Fruit fly (Drosophila melanogaster) whole organism, embryonic: Measurements from ENCODE around the gene CG45207.

ENCODE experiments used
- Awh ChIP-seq: fragments of 200-800 bp; sonication (Bioruptor generic); IDR thresholded peaks from 2 replicates; pipeline ENCODE4, ENCODE4 v1.3.6; 2022; ENCODE audit warnings: missing biosample characterization, missing genetic modification characterization
- CG10543 ChIP-seq: fragments of 200-800 bp; sonication (Bioruptor generic); optimal IDR thresholded peaks from 3 replicates; lab custom pipeline; 2017; ENCODE audit warnings: missing biosample characterization, mild to moderate bottlenecking, missing genetic modification characterization, moderate library complexity
- CG11398 ChIP-seq: fragments of 200-800 bp; sonication (Bioruptor generic); optimal IDR thresholded peaks from 2 replicates; lab custom pipeline; 2016; ENCODE audit warnings: missing biosample characterization, missing genetic modification characterization
- CG12659 ChIP-seq: fragments of 200-800 bp; sonication (Bioruptor generic); optimal IDR thresholded peaks from 3 replicates; lab custom pipeline; 2017; ENCODE audit warnings: mild to moderate bottlenecking, missing biosample characterization, missing genetic modification reagents, missing genetic modification characterization
- CG12744 ChIP-seq: fragments of 200-800 bp; sonication (Bioruptor generic); optimal IDR thresholded peaks from 2 replicates; lab custom pipeline; 2016; ENCODE audit warnings: missing biosample characterization, missing genetic modification characterization
- CG12942 ChIP-seq: fragments of 200-800 bp; sonication (Bioruptor generic); optimal IDR thresholded peaks from 3 replicates; lab custom pipeline; 2016; ENCODE audit warnings: missing biosample characterization, missing genetic modification characterization
- CG13424 ChIP-seq: fragments of 200-800 bp; sonication (Bioruptor generic); optimal IDR thresholded peaks from 2 replicates; lab custom pipeline; 2019; ENCODE audit warnings: missing biosample characterization, mild to moderate bottlenecking, missing genetic modification characterization, moderate library complexity
- CG16779 ChIP-seq: fragments of 200-800 bp; sonication (Bioruptor generic); IDR thresholded peaks from 2 replicates; pipeline ENCODE4 v1.3.6; 2022; ENCODE audit warnings: missing biosample characterization, missing genetic modification characterization
- CG17359 ChIP-seq: fragments of 200-800 bp; sonication (Bioruptor generic); optimal IDR thresholded peaks from 3 replicates; lab custom pipeline; 2018; ENCODE audit warnings: missing biosample characterization, mild to moderate bottlenecking, missing genetic modification characterization, moderate library complexity
- CG17568 ChIP-seq: fragments of 200-800 bp; sonication (Bioruptor generic); optimal IDR thresholded peaks from 2 replicates; lab custom pipeline; 2018; ENCODE audit warnings: missing biosample characterization, mild to moderate bottlenecking, missing genetic modification characterization, moderate library complexity
- CG2199 ChIP-seq: fragments of 200-800 bp; sonication (Bioruptor generic); IDR thresholded peaks from 3 replicates; pipeline ENCODE4 v1.3.6; 2022; ENCODE audit warnings: missing biosample characterization, missing genetic modification characterization
- CG2889 ChIP-seq: fragments of 200-800 bp; sonication (Bioruptor generic); IDR thresholded peaks from 3 replicates; pipeline ENCODE4 v1.3.6; 2022; ENCODE audit warnings: missing biosample characterization, missing genetic modification characterization
- CG32532 ChIP-seq: fragments of 200-800 bp; sonication (Bioruptor generic); IDR thresholded peaks from 2 replicates; pipeline ENCODE4 v1.3.6; 2022; ENCODE audit warnings: missing biosample characterization, missing genetic modification characterization
- CG33213 ChIP-seq: fragments of 200-800 bp; sonication (Bioruptor generic); optimal IDR thresholded peaks from 3 replicates; lab custom pipeline; 2016; ENCODE audit warnings: missing biosample characterization, missing genetic modification characterization
- CG33557 ChIP-seq: fragments of 200-800 bp; sonication (Bioruptor generic); optimal IDR thresholded peaks from 2 replicates; lab custom pipeline; 2019; ENCODE audit warnings: missing biosample characterization, mild to moderate bottlenecking, missing genetic modification characterization, moderate library complexity
- CG4617 ChIP-seq: fragments of 200-800 bp; sonication (Bioruptor generic); optimal IDR thresholded peaks from 3 replicates; lab custom pipeline; 2016; ENCODE audit warnings: missing biosample characterization, missing genetic modification characterization, borderline replicate concordance
- CG7357 ChIP-seq: fragments of 200-800 bp; sonication (Bioruptor generic); IDR thresholded peaks from 3 replicates; pipeline ENCODE4 v1.3.6; 2022; ENCODE audit warnings: missing biosample characterization, missing genetic modification characterization
- CG7839 ChIP-seq: fragments of 200-800 bp; sonication (Bioruptor generic); optimal IDR thresholded peaks from 3 replicates; lab custom pipeline; 2018; ENCODE audit warnings: missing biosample characterization, mild to moderate bottlenecking, missing genetic modification characterization, moderate library complexity
- CG8478 ChIP-seq: fragments of >200 bp; optimal IDR thresholded peaks from 2 replicates; lab custom pipeline; 2018
- CG8765 ChIP-seq: fragments of 200-800 bp; sonication (Bioruptor generic); IDR thresholded peaks from 2 replicates; pipeline ENCODE4 v1.3.6; 2022; ENCODE audit warnings: missing biosample characterization, missing genetic modification characterization
- D19A ChIP-seq: fragments of 200-800 bp; optimal IDR thresholded peaks from 3 replicates; lab custom pipeline; 2019; ENCODE audit warnings: missing biosample characterization, mild to moderate bottlenecking, missing genetic modification characterization, moderate library complexity
- Doc2 ChIP-seq: fragments of 200-800 bp; sonication (Bioruptor generic); IDR thresholded peaks from 2 replicates; pipeline ENCODE4 v1.3.6; 2022; ENCODE audit warnings: missing biosample characterization, missing genetic modification characterization
- ERR ChIP-seq: fragments of 200-800 bp; sonication (Bioruptor generic); optimal IDR thresholded peaks from 2 replicates; lab custom pipeline; 2016; ENCODE audit warnings: missing biosample characterization, missing genetic modification characterization
- Ets65A ChIP-seq: fragments of 200-800 bp; sonication (Bioruptor generic); peaks from one replicate; lab custom pipeline; 2016; ENCODE audit warnings: missing biosample characterization, missing genetic modification characterization
- Hand ChIP-seq: fragments of 200-800 bp; sonication (Bioruptor generic); optimal IDR thresholded peaks from 2 replicates; lab custom pipeline; 2017; ENCODE audit warnings: mild to moderate bottlenecking, missing biosample characterization, missing genetic modification reagents, missing genetic modification characterization
- Mes4 ChIP-seq: fragments of 200-800 bp; sonication (Bioruptor generic); optimal IDR thresholded peaks from 2 replicates; lab custom pipeline; 2016; ENCODE audit warnings: missing biosample characterization, missing genetic modification characterization
- Nf-YC ChIP-seq: fragments of 200-800 bp; optimal IDR thresholded peaks from 3 replicates; lab custom pipeline; 2019; ENCODE audit warnings: missing biosample characterization, mild to moderate bottlenecking, missing genetic modification characterization, moderate library complexity
- NfI ChIP-seq: fragments of 200-800 bp; sonication (Bioruptor generic); optimal IDR thresholded peaks from 3 replicates; lab custom pipeline; 2018; ENCODE audit warnings: missing biosample characterization, mild to moderate bottlenecking, missing genetic modification characterization, moderate library complexity
- Opbp ChIP-seq: fragments of 200-800 bp; sonication (Bioruptor generic); IDR thresholded peaks from 3 replicates; pipeline ENCODE4 v1.3.6; 2022; ENCODE audit warnings: missing biosample characterization, missing genetic modification characterization; ENCODE audit not compliant: partially characterized antibody
- Pdp1 ChIP-seq, 2 experiments: fragments of 200-800 bp; sonication (Bioruptor generic); optimal IDR thresholded peaks; 3 replicates each; lab custom pipeline; 2016; ENCODE audit warnings: missing biosample characterization in 2 of 2, missing genetic modification characterization in 2 of 2, mild to moderate bottlenecking in 1 of 2, moderate library complexity in 1 of 2
- Rx ChIP-seq: fragments of 200-800 bp; sonication (Bioruptor generic); IDR thresholded peaks from 2 replicates; pipeline ENCODE4 v1.3.6; 2022; ENCODE audit warnings: missing biosample characterization, missing genetic modification characterization
- bbx ChIP-seq: fragments of 200-800 bp; sonication (Bioruptor generic); IDR thresholded peaks from 2 replicates; pipeline ENCODE4 v1.3.6; 2022; ENCODE audit warnings: missing biosample characterization, missing genetic modification characterization; ENCODE audit not compliant: partially characterized antibody
- bigmax ChIP-seq: fragments of 200-800 bp; sonication (Bioruptor generic); optimal IDR thresholded peaks from 2 replicates; lab custom pipeline; 2018; ENCODE audit warnings: missing biosample characterization, mild to moderate bottlenecking, missing genetic modification characterization
- bsh ChIP-seq, 2 experiments: fragments of 200-800 bp; sonication (Bioruptor generic); optimal IDR thresholded peaks; 2 replicates each; lab custom pipeline; 2017 to 2018; ENCODE audit warnings: mild to moderate bottlenecking in 2 of 2, missing biosample characterization in 2 of 2, missing genetic modification characterization in 2 of 2, moderate library complexity in 1 of 2
- chn ChIP-seq: fragments of 200-800 bp; sonication (Bioruptor generic); optimal IDR thresholded peaks from 2 replicates; lab custom pipeline; 2016; ENCODE audit warnings: missing biosample characterization, missing genetic modification characterization
- dysf ChIP-seq: fragments of 200-800 bp; sonication (Bioruptor generic); IDR thresholded peaks from 3 replicates; pipeline ENCODE4 v1.3.6; 2022; ENCODE audit warnings: missing biosample characterization, missing genetic modification characterization
- ems ChIP-seq: fragments of 200-800 bp; sonication (Bioruptor generic); optimal IDR thresholded peaks from 3 replicates; lab custom pipeline; 2016; ENCODE audit warnings: missing biosample characterization, missing genetic modification characterization
- grn ChIP-seq: fragments of 200-800 bp; sonication (Bioruptor generic); optimal IDR thresholded peaks from 3 replicates; lab custom pipeline; 2017; ENCODE audit warnings: missing biosample characterization, missing genetic modification characterization
- gro ChIP-seq: fragments of 200-800 bp; sonication (Bioruptor generic); optimal IDR thresholded peaks from 2 replicates; lab custom pipeline; 2016; ENCODE audit warnings: missing biosample characterization, missing genetic modification characterization
- h ChIP-seq: fragments of >200 bp; optimal IDR thresholded peaks from 2 replicates; lab custom pipeline; 2017
- hth ChIP-seq: fragments of >200 bp; optimal IDR thresholded peaks from 2 replicates; lab custom pipeline; 2017; ENCODE audit warnings: inconsistent platforms
- inv ChIP-seq: fragments of 200-800 bp; sonication (Bioruptor generic); IDR thresholded peaks from 2 replicates; pipeline ENCODE4 v1.3.6; 2022; ENCODE audit warnings: missing biosample characterization, missing genetic modification characterization; ENCODE audit not compliant: partially characterized antibody
- jing ChIP-seq: fragments of 200-800 bp; sonication (Bioruptor generic); optimal IDR thresholded peaks from 2 replicates; lab custom pipeline; 2018; ENCODE audit warnings: missing biosample characterization, mild to moderate bottlenecking, missing genetic modification characterization
- knrl ChIP-seq: fragments of 200-800 bp; sonication (Bioruptor generic); IDR thresholded peaks from 3 replicates; pipeline ENCODE4 v1.3.6; 2022; ENCODE audit warnings: missing biosample characterization, missing genetic modification characterization; ENCODE audit not compliant: partially characterized antibody
- lmd ChIP-seq: fragments of 200-800 bp; sonication (Bioruptor generic); IDR thresholded peaks from 2 replicates; pipeline ENCODE4 v1.3.6; 2022; ENCODE audit warnings: missing biosample characterization, missing genetic modification characterization
- otp ChIP-seq: fragments of 200-800 bp; sonication (Bioruptor generic); IDR thresholded peaks from 3 replicates; pipeline ENCODE4, ENCODE4 v1.3.6; 2022; ENCODE audit warnings: missing biosample characterization, missing genetic modification characterization
- pan ChIP-seq, 4 experiments: fragments of >200 bp in 3 of 4; fragments of 200-800 bp in 1 of 4; sonication (Bioruptor generic) in 1 of 4; optimal IDR thresholded peaks in 3 of 4; IDR thresholded peaks in 1 of 4; 2 replicates each; pipeline versions ENCODE4 v1.3.6 to Lab custom; 2017 to 2022; ENCODE audit warnings: missing biosample characterization in 2 of 4, missing genetic modification characterization in 2 of 4, mixed read lengths in 1 of 4
- pfk ChIP-seq: fragments of 200-800 bp; sonication (Bioruptor generic); optimal IDR thresholded peaks from 2 replicates; lab custom pipeline; 2018; ENCODE audit warnings: missing biosample characterization, mild to moderate bottlenecking, missing genetic modification characterization, moderate library complexity
- pnt ChIP-seq: fragments of 200-800 bp; sonication (Bioruptor generic); optimal IDR thresholded peaks from 3 replicates; lab custom pipeline; 2016; ENCODE audit warnings: missing biosample characterization, missing genetic modification characterization
- sr ChIP-seq: fragments of 200-800 bp; sonication (Bioruptor generic); IDR thresholded peaks from 3 replicates; pipeline ENCODE4 v1.3.6; 2022; ENCODE audit warnings: missing biosample characterization, missing genetic modification characterization
- wor ChIP-seq: fragments of 200-800 bp; sonication (Bioruptor generic); IDR thresholded peaks from 2 replicates; pipeline ENCODE4 v1.3.6; 2022; ENCODE audit warnings: missing biosample characterization, missing genetic modification characterization

The CG45207 gene

DNA sequence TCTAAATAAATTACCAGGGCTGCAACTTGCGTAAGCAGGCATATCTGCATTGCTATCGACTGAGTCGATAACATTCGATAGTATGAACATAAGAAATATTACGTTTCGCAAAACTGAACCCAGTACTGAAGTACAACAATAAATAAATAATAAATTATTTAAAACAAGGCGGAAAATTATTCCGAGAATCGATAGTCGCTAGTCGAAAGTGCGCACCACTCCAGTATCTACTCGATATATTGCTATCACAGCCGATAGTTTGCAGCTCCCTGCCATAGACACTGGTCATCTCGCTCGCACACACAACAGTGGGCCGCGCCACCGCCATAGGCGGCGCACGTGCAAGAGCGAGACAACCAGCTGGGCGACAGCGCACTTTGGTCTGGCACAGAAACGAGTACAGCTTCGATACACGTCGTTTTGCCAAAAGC, 18.2 kb upstream of the CG45207 start, which contains the start of gene nsl1 (continued):
- TF ChIP-seq sr (GFP tag; lab: Robert Waterston, UW) (no peak), knrl (GFP tag; lab: Robert Waterston, UW) (peak; percentile 97), CG12744 (no peak), bigmax (GFP tag; lab: Kevin White, UChicago) (no peak), Pdp1 (GFP tag; optimal IDR thresholded peaks at IDR 0.05; lab: Kevin White, UChicago) (peak in 1 of 2 experiments; percentile 66), CG33213 (GFP tag; lab: Kevin White, UChicago) (no peak), CG33557 (GFP tag; lab: Kevin White, UChicago) (peak; percentile 42), Mes4 (GFP tag; lab: Kevin White, UChicago) (no peak), CG13424 (tag; lab: Kevin White, UChicago) (peak; percentile 2), CG8765 (peak; percentile 69), CG7839 (tag; lab: Kevin White, UChicago) (peak; percentile 21), CG2199 (GFP tag; lab: Robert Waterston, UW) (0 out of 3 replicates have a peak, but pooled peaks have one; percentile 44), bbx (GFP tag; lab: Robert Waterston, UW) (peak; percentile 96), CG4617 (GFP tag; lab: Kevin White, UChicago) (peak; percentile 40), Awh (peak; percentile 24; the same call in 1 of the 2 replicates), CG10543 (peak; percentile 46), otp (no peak), dysf (GFP tag; lab: Robert Waterston, UW) (0 out of 3 replicates have a peak, but pooled peaks have one; percentile 8), bsh (GFP tag; optimal IDR thresholded peaks at IDR 0.05; lab: Kevin White, UChicago) (peak in 1 of 2 experiments; percentile 31), CG16779 (no peak), chn (GFP tag; lab: Kevin White, UChicago) (peak; percentile 77), pnt (no peak), Nf-YC (tag; lab: Kevin White, UChicago) (peak; percentile 78), jing (GFP tag; lab: Kevin White, UChicago) (no peak), NfI (GFP tag; lab: Kevin White, UChicago) (peak; percentile 42), hth (lab: Kevin White, UChicago) (no peak), CG17359 (no peak), CG7357 (GFP tag; lab: Robert Waterston, UW) (no peak), CG12942 (GFP tag; lab: Kevin White, UChicago) (peak; percentile 39), CG12659 (GFP tag; lab: Kevin White, UChicago) (peak; percentile 87), inv (GFP tag; lab: Robert Waterston, UW) (peak; percentile 97), Hand (GFP tag; lab: Kevin White, UChicago) (no peak), pfk (GFP tag; lab: Kevin White, UChicago) (no peak), ems (GFP tag; lab: Kevin White, UChicago) (peak; percentile 20), Doc2 (GFP tag; lab: Robert Waterston, UW) (no peak), lmd (peak; percentile 49; the same call in 1 of the 2 replicates), CG11398 (GFP tag; lab: Kevin White, UChicago) (no peak), pan (optimal IDR thresholded peaks at IDR 0.05; lab: Kevin White, UChicago) (no peak), pan (GFP tag; optimal IDR thresholded peaks at IDR 0.05 in 1 of 2, IDR thresholded peaks at IDR 0.05 in 1 of 2) (peak in 1 of 2 experiments; percentile 41), h (lab: Kevin White, UChicago) (no peak), CG2889 (no peak), gro (GFP tag; lab: Kevin White, UChicago) (no peak), CG17568 (GFP tag; lab: Kevin White, UChicago) (no peak), Ets65A (GFP tag; lab: Kevin White, UChicago) (no peak), Rx (GFP tag; lab: Robert Waterston, UW) (no peak), Opbp (GFP tag; lab: Robert Waterston, UW) (peak; percentile 96), grn (GFP tag; lab: Kevin White, UChicago) (no peak), CG32532 (GFP tag; lab: Robert Waterston, UW) (peak; percentile 56), wor (GFP tag; lab: Robert Waterston, UW) (0 out of 2 replicates have a peak, but pooled peaks have one; percentile 18), ERR (no peak), D19A (tag; lab: Kevin White, UChicago) (peak; percentile 38), CG8478 (lab: Kevin White, UChicago) (peak; percentile 89)
